Fruit fly (Drosophila melanogaster) ovary, adult (tissue): ENCODE data around the gene CG9171.

Experiments
- CG17801 ChIP-seq: fragments of 200-800 bp; optimal IDR thresholded peaks from 2 replicates; lab custom pipeline; 2019; ENCODE audit warnings: missing biosample characterization, mild to moderate bottlenecking, missing genetic modification characterization, moderate library complexity; ENCODE audit not compliant: partially characterized antibody

The CG9171 gene

dm6 chr2L:5799435-5800387 is at the start of gene CG9171:
Gene CG9171 (minus strand): TSS chr2L:5800253.
- TF ChIP-seq CG17801 (GFP tag; lab: Kevin White, UChicago): peak; percentile 39

- no peak for TF ChIP-seq CG17801 (GFP tag; lab: Kevin White, UChicago)
These were observed 23.7 kb upstream of the CG9171 start, which contains the start of gene TrissinR for dm6 chr2L:5823704-5824103. Gene TrissinR (plus strand): TSS chr2L:5824004.

dm6 chr2L:5820930-5821329 is 20.9 kb upstream of the CG9171 start:
- TF ChIP-seq CG17801 (GFP tag; lab: Kevin White, UChicago): no peak

dm6 chr2L:5818343-5818742 is 18.3 kb upstream of the CG9171 start, which contains the start of gene COX6CL:
Gene COX6CL (minus strand): TSS chr2L:5818443.
- TF ChIP-seq CG17801 (GFP tag; lab: Kevin White, UChicago): no peak

DNA sequence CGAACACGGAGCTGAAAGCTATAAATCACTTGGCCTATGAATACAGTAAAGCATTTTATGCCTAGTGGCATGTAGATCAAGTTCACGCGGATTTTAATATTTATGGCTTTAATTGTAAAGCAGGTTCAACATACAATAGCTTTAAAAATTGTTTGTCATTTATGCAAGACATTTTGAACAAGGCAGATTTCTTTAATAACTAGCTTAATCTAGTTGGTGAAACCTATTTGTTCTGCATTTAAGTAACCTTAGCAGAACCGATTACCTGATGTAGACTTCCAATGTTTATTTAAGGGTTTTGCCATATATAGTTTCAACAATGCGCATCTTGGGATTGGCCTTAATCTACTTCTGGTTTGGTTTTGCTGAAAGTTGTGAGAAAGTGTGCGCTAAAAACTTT is 11.2 kb upstream of the CG9171 start, which contains the start of gene CG43307:
Gene CG43307, plus strand, starts transcription at position 301 of the 400 bp plus-strand sequence.
- TF ChIP-seq CG17801 (GFP tag; lab: Kevin White, UChicago): no peak

- TF ChIP-seq CG17801 (GFP tag; lab: Kevin White, UChicago): no peak
These were observed 5.2 kb upstream of the CG9171 start, which contains the start of gene CG11034 for dm6 chr2L:5805091-5805817. Gene CG11034 (plus strand): TSS chr2L:5805395.

dm6 chr2L:5804077-5804476 is 4.0 kb upstream of the CG9171 start:
- TF ChIP-seq CG17801 (GFP tag; lab: Kevin White, UChicago): no peak

- no peak for TF ChIP-seq CG17801 (GFP tag; lab: Kevin White, UChicago)
These were observed 1.9 kb upstream of the CG9171 start, which contains the start of the genes CG14005 and CG7239 for dm6 chr2L:5801926-5802325. Gene CG14005 (minus strand): TSS chr2L:5801975. Gene CG7239 (plus strand): TSS chr2L:5802220.

dm6 chr2L:5800388-5800748 is 315 bp upstream of the CG9171 start:
- no peak for TF ChIP-seq CG17801 (GFP tag; lab: Kevin White, UChicago)

DNA sequence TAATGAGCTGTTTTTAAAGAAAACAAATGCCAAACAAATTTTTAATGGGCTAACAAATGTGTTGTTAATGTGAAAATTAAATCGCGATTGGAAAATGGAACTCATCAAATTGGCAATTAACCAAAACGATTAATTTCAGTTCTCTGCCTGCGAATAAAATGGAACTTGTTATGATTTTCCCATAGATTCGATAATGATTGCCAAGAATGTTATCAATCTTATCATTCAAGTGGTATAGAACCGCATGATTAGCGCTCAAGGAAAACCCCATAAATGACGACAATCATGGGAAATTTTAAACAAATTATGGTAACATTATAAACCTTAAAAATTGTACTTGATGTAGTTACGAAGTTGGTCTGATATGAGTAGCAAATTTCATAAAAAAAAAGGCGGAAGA is 1.4 kb downstream of the CG9171 start:
- TF ChIP-seq CG17801 (GFP tag; lab: Kevin White, UChicago): no peak

DNA sequence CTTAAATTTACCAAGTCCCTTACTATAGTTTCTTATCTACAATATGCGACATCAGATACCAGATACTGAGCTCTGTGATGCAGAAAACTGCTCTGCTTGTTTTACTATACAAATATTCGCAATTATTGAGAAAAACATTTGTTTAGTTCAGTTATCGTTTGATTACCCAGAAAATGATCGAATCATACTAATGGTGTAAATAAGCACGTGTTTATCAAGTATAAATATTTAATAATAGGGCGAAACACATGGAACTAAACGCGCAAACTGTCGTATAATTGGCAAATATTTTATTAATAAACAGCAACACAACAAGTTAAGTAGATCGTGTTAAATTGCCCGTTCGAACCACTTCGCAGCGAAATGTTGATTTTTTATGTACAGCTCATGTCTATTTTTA is 2.1 kb downstream of the CG9171 start:
- TF ChIP-seq CG17801 (GFP tag; lab: Kevin White, UChicago): no peak

DNA sequence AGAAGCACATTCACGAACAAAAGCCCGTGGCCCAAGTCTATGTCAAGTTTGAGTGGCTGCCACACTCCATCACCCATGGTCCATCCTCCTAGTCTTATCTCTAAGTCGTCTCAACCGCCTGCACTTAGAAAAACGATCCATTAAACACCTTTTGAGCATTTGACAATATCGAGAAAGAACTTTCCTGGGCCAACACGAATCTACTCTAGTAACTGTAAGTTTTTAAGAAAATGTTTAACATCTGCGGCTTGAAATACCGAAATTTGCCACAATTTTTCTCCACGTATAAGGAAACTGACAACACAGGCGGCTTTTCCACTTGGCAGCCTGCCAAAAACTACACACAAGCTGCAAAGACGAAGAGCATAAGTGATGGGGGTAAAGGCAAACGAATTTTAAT is 4.9 kb downstream of the CG9171 start:
- TF ChIP-seq CG17801 (GFP tag; lab: Kevin White, UChicago): no peak

dm6 chr2L:5793098-5793497 is 7.0 kb downstream of the CG9171 start:
- no peak for TF ChIP-seq CG17801 (GFP tag; lab: Kevin White, UChicago)

- no peak for TF ChIP-seq CG17801 (GFP tag; lab: Kevin White, UChicago)
These were observed 9.1 kb downstream of the CG9171 start for dm6 chr2L:5790799-5791526.
